Fruit fly (Drosophila melanogaster) whole organism, embryonic: Measurements from ENCODE around the gene Argp.

Experiments
- Atf-2 ChIP-seq: fragments of 200-800 bp; sonication (Bioruptor generic); optimal IDR thresholded peaks from 2 replicates; lab custom pipeline; 2016; ENCODE audit warnings: missing biosample characterization, missing genetic modification characterization
- CG10209 ChIP-seq: fragments of 200-800 bp; sonication (Bioruptor generic); optimal IDR thresholded peaks from 3 replicates; lab custom pipeline; 2017; ENCODE audit warnings: missing biosample characterization, mild to moderate bottlenecking, missing genetic modification characterization, missing genetic modification reagents
- CG10274 ChIP-seq: fragments of 200-800 bp; sonication (Bioruptor generic); optimal IDR thresholded peaks from 3 replicates; lab custom pipeline; 2017; ENCODE audit warnings: missing biosample characterization, mild to moderate bottlenecking, missing genetic modification characterization
- CG10959 ChIP-seq: fragments of 200-800 bp; sonication (Bioruptor generic); IDR thresholded peaks from 2 replicates; pipeline ENCODE4 v1.3.6; 2022; ENCODE audit warnings: missing biosample characterization, missing genetic modification characterization
- CG11695 ChIP-seq: fragments of 200-800 bp; sonication (Bioruptor generic); IDR thresholded peaks from 3 replicates; pipeline ENCODE4 v1.3.6; 2022; ENCODE audit warnings: missing biosample characterization, missing genetic modification characterization
- CG12071 ChIP-seq: fragments of 200-800 bp; sonication (Bioruptor generic); optimal IDR thresholded peaks from 3 replicates; lab custom pipeline; 2018; ENCODE audit warnings: missing biosample characterization, mild to moderate bottlenecking, missing genetic modification characterization
- CG12219 ChIP-seq: fragments of 200-800 bp; sonication (Bioruptor generic); optimal IDR thresholded peaks from 3 replicates; lab custom pipeline; 2018; ENCODE audit warnings: missing biosample characterization, mild to moderate bottlenecking, missing genetic modification characterization
- CG12391 ChIP-seq: fragments of 200-800 bp; sonication (Bioruptor generic); optimal IDR thresholded peaks from 3 replicates; lab custom pipeline; 2018; ENCODE audit warnings: missing biosample characterization, mild to moderate bottlenecking, missing genetic modification characterization, moderate library complexity
- CG14014 ChIP-seq: fragments of 200-800 bp; sonication (Bioruptor generic); IDR thresholded peaks from 2 replicates; pipeline ENCODE4 v1.3.6; 2022; ENCODE audit warnings: missing biosample characterization, missing genetic modification characterization
- CG14441 ChIP-seq: fragments of 200-800 bp; sonication (Bioruptor generic); IDR thresholded peaks from 2 replicates; pipeline ENCODE4 v1.3.6; 2022; ENCODE audit warnings: missing biosample characterization, missing genetic modification characterization
- CG1602 ChIP-seq: fragments of 200-800 bp; sonication (Bioruptor generic); optimal IDR thresholded peaks from 3 replicates; lab custom pipeline; 2016; ENCODE audit warnings: missing biosample characterization, missing genetic modification characterization
- CG1792 ChIP-seq: fragments of 200-800 bp; sonication (Bioruptor generic); optimal IDR thresholded peaks from 2 replicates; lab custom pipeline; 2016; ENCODE audit warnings: missing biosample characterization, missing genetic modification characterization
- CG2116 ChIP-seq: fragments of 200-800 bp; sonication (Bioruptor generic); optimal IDR thresholded peaks from 3 replicates; lab custom pipeline; 2018; ENCODE audit warnings: missing biosample characterization, mild to moderate bottlenecking, missing genetic modification characterization
- CG2199 ChIP-seq: fragments of 200-800 bp; sonication (Bioruptor generic); IDR thresholded peaks from 3 replicates; pipeline ENCODE4 v1.3.6; 2022; ENCODE audit warnings: missing biosample characterization, missing genetic modification characterization
- CG2875 ChIP-seq: fragments of 200-800 bp; sonication (Bioruptor generic); optimal IDR thresholded peaks from 2 replicates; lab custom pipeline; 2017; ENCODE audit warnings: missing biosample characterization, mild to moderate bottlenecking, missing genetic modification characterization, missing genetic modification reagents
- CG32532 ChIP-seq: fragments of 200-800 bp; sonication (Bioruptor generic); IDR thresholded peaks from 2 replicates; pipeline ENCODE4 v1.3.6; 2022; ENCODE audit warnings: missing biosample characterization, missing genetic modification characterization
- CG5180 ChIP-seq: fragments of 200-800 bp; sonication (Bioruptor generic); optimal IDR thresholded peaks from 3 replicates; lab custom pipeline; 2017; ENCODE audit warnings: missing biosample characterization, missing genetic modification characterization, mild to moderate bottlenecking, moderate library complexity, missing genetic modification reagents
- CG7271 ChIP-seq: fragments of 200-800 bp; sonication (Bioruptor generic); optimal IDR thresholded peaks from 2 replicates; lab custom pipeline; 2018; ENCODE audit warnings: missing biosample characterization, mild to moderate bottlenecking, missing genetic modification characterization, moderate library complexity
- Gug ChIP-seq: fragments of 200-800 bp; sonication (Bioruptor generic); IDR thresholded peaks from 4 replicates; pipeline ENCODE4 v1.3.6; 2022; ENCODE audit warnings: missing biosample characterization, missing genetic modification characterization
- HLHmδ ChIP-seq: fragments of 200-800 bp; sonication (Bioruptor generic); optimal IDR thresholded peaks from 2 replicates; lab custom pipeline; 2018; ENCODE audit warnings: missing biosample characterization, mild to moderate bottlenecking, missing genetic modification characterization, moderate library complexity
- Hmr ChIP-seq: fragments of 200-800 bp; sonication (Bioruptor generic); optimal IDR thresholded peaks from 3 replicates; lab custom pipeline; 2017; ENCODE audit warnings: mild to moderate bottlenecking, missing biosample characterization, missing genetic modification reagents, missing genetic modification characterization
- Hr3 ChIP-seq: fragments of 200-800 bp; sonication (Bioruptor generic); optimal IDR thresholded peaks from 3 replicates; lab custom pipeline; 2016; ENCODE audit warnings: missing biosample characterization, missing genetic modification characterization
- Kr ChIP-seq: fragments of 200-800 bp; sonication (Bioruptor generic); optimal IDR thresholded peaks from 2 replicates; lab custom pipeline; 2017; ENCODE audit warnings: missing biosample characterization, mild to moderate bottlenecking, missing genetic modification characterization
- Lim3 ChIP-seq: fragments of 200-800 bp; sonication (Bioruptor generic); IDR thresholded peaks from 2 replicates; pipeline ENCODE4 v1.3.6; 2022; ENCODE audit warnings: missing biosample characterization, missing genetic modification characterization
- NFAT ChIP-seq: fragments of 200-800 bp; sonication (Bioruptor generic); IDR thresholded peaks from 2 replicates; pipeline ENCODE4 v1.3.6; 2022; ENCODE audit warnings: missing biosample characterization, missing genetic modification characterization
- Optix ChIP-seq: fragments of 200-800 bp; sonication (Bioruptor generic); IDR thresholded peaks from 3 replicates; pipeline ENCODE4 v1.3.6; 2022; ENCODE audit warnings: missing biosample characterization, missing genetic modification characterization
- Pdp1 ChIP-seq, 2 experiments: fragments of 200-800 bp; sonication (Bioruptor generic); optimal IDR thresholded peaks; 3 replicates each; lab custom pipeline; 2016; ENCODE audit warnings: missing biosample characterization in 2 of 2, missing genetic modification characterization in 2 of 2, mild to moderate bottlenecking in 1 of 2, moderate library complexity in 1 of 2
- Xrp1 ChIP-seq: fragments of 200-800 bp; sonication (Bioruptor generic); IDR thresholded peaks from 2 replicates; pipeline ENCODE4 v1.3.6; 2022; ENCODE audit warnings: missing biosample characterization, missing genetic modification characterization
- abd-A ChIP-seq: fragments of 200-800 bp; sonication (Bioruptor generic); optimal IDR thresholded peaks from 3 replicates; lab custom pipeline; 2019; ENCODE audit warnings: missing biosample characterization, mild to moderate bottlenecking, missing genetic modification characterization, moderate library complexity
- az2 ChIP-seq: fragments of 200-800 bp; sonication (Bioruptor generic); optimal IDR thresholded peaks from 3 replicates; lab custom pipeline; 2016; ENCODE audit warnings: missing biosample characterization, missing genetic modification characterization
- chinmo ChIP-seq: fragments of 200-800 bp; sonication (Bioruptor generic); IDR thresholded peaks from 4 replicates; pipeline ENCODE4 v1.3.6; 2022; ENCODE audit warnings: missing biosample characterization, missing genetic modification characterization; ENCODE audit not compliant: partially characterized antibody
- cwo ChIP-seq: fragments of 200-800 bp; sonication (Bioruptor generic); optimal IDR thresholded peaks from 3 replicates; lab custom pipeline; 2017; ENCODE audit warnings: missing biosample characterization, missing genetic modification characterization, mild to moderate bottlenecking, moderate library complexity, missing genetic modification reagents
- dm ChIP-seq: fragments of 200-800 bp; sonication (Bioruptor generic); optimal IDR thresholded peaks from 3 replicates; lab custom pipeline; 2016; ENCODE audit warnings: missing biosample characterization, missing genetic modification characterization
- emc ChIP-seq: fragments of 200-800 bp; sonication (Bioruptor generic); optimal IDR thresholded peaks from 2 replicates; lab custom pipeline; 2016; ENCODE audit warnings: missing biosample characterization, missing genetic modification characterization
- fd102C ChIP-seq: fragments of 200-800 bp; sonication (Bioruptor generic); optimal IDR thresholded peaks from 2 replicates; lab custom pipeline; 2018; ENCODE audit warnings: missing biosample characterization, mild to moderate bottlenecking, missing genetic modification characterization, moderate library complexity
- grau ChIP-seq: fragments of 200-800 bp; optimal IDR thresholded peaks from 3 replicates; lab custom pipeline; 2019; ENCODE audit warnings: missing biosample characterization, mild to moderate bottlenecking, missing genetic modification characterization, moderate library complexity
- pan ChIP-seq, 4 experiments: fragments of >200 bp in 3 of 4; fragments of 200-800 bp in 1 of 4; sonication (Bioruptor generic) in 1 of 4; optimal IDR thresholded peaks in 3 of 4; IDR thresholded peaks in 1 of 4; 2 replicates each; pipeline versions ENCODE4 v1.3.6 to Lab custom; 2017 to 2022; ENCODE audit warnings: missing biosample characterization in 2 of 4, missing genetic modification characterization in 2 of 4, mixed read lengths in 1 of 4
- sima ChIP-seq: fragments of 200-800 bp; sonication (Bioruptor generic); optimal IDR thresholded peaks from 2 replicates; lab custom pipeline; 2016; ENCODE audit warnings: missing biosample characterization, missing genetic modification characterization

The Argp gene

DNA sequence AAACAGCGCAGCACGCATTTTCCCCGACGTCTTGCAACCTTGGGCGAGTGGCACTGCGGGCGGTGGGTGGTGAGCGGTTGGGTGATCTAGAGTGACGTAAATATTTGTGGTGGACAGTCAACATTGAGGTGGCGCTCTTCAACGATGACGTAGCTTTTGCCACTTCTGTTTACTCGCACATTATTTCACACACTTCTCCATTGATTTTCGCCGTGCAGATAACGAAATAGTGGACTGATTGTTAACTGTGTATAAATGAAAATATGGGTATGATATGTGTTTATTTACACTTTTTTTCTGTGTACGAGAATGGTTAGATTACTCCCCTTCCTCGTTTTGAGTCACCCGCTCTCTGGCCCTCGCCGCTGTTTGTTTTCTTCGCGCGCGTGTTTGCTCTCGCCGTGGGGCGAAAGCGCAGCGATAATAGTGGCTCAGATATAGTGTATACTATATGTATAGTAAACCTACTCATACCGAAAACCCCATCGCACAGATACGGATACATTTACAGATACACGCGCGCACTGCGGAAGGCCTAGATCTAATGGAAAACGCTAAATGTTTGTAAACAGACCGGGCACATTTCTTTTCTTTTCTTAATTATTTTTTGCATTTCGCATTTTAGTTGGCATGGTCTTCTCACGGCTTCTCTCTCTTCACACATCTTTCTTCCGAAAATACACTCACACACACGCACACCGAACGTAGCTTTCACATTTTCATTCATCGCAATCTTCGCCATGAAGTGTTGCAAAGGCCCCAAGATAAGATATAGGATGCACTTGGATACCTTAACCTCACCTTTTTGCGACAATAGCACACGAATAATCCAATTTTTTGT, 23.1 kb downstream of the Argp start, which contains the start of gene omd (continued):
- TF ChIP-seq emc (GFP tag; lab: Kevin White, UChicago) (no peak), CG11695 (GFP tag; lab: Robert Waterston, UW) (peak; percentile 37; the same call in 1 of the 3 replicates), CG5180 (GFP tag; lab: Kevin White, UChicago) (no peak), dm (GFP tag; lab: Kevin White, UChicago) (no peak), HLHmδ (peak; percentile 30), CG14441 (GFP tag; lab: Robert Waterston, UW) (peak; percentile 59; the same call in 1 of the 2 replicates), CG10959 (GFP tag; lab: Robert Waterston, UW) (peak; percentile 56; the same call in 1 of the 2 replicates), CG14014 (GFP tag; lab: Robert Waterston, UW) (peak; percentile 55; the same call in 1 of the 2 replicates), Hr3 (GFP tag; lab: Kevin White, UChicago) (peak; percentile 25), CG2875 (GFP tag; lab: Kevin White, UChicago) (peak; percentile 63), CG1792 (GFP tag; lab: Kevin White, UChicago) (peak; percentile 52), CG10274 (GFP tag; lab: Kevin White, UChicago) (peak; percentile 55), Optix (GFP tag; lab: Robert Waterston, UW) (peak; percentile 76), CG32532 (GFP tag; lab: Robert Waterston, UW) (peak; percentile 43), Hmr (peak; percentile 83), sima (GFP tag; lab: Kevin White, UChicago) (peak; percentile 3), pan (optimal IDR thresholded peaks at IDR 0.05; lab: Kevin White, UChicago) (no peak), pan (GFP tag; optimal IDR thresholded peaks at IDR 0.05 in 1 of 2, IDR thresholded peaks at IDR 0.05 in 1 of 2) (peak in 1 of 2 experiments; percentile 43), fd102C (GFP tag; lab: Kevin White, UChicago) (peak; percentile 41), NFAT (GFP tag; lab: Robert Waterston, UW) (peak; percentile 37), Lim3 (GFP tag; lab: Robert Waterston, UW) (no peak), CG2116 (GFP tag; lab: Kevin White, UChicago) (peak; percentile 40), CG12219 (GFP tag; lab: Kevin White, UChicago) (peak; percentile 61), Atf-2 (GFP tag; lab: Kevin White, UChicago) (peak; percentile 45), grau (tag; lab: Kevin White, UChicago) (no peak), CG7271 (no peak), Gug (GFP tag; lab: Robert Waterston, UW) (peak; percentile 33; the same call in 2 of the 4 replicates)

DNA sequence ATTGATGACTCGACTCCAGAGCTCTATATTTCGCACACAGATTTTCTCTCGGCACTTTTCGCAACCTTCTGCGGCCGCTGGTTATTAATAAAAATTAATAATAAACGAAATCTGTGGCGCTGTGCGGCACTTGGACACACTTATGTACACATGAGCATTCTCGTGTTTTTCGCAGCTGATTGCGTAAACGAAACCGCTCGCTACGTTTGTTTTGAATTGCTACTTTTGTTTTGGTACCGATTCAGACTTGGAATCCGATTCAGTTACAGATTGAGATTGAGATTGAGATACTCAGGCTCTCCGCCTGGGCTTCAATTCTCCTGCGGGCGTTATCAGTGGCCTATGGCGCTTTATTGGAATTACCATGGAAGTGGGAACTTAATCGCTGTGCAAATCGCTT, 23.8 kb downstream of the Argp start:
- no peak for TF ChIP-seq az2 (GFP tag; lab: Kevin White, UChicago)
- no peak for TF ChIP-seq CG11695 (GFP tag; lab: Robert Waterston, UW)
- 0 out of 3 replicates have a peak, but pooled peaks have one; percentile 14 for TF ChIP-seq CG2199
- TF ChIP-seq Pdp1 (GFP tag; optimal IDR thresholded peaks at IDR 0.05; lab: Kevin White, UChicago), result peak in 1 of 2 experiments; percentile 97
- peak; percentile 43 for TF ChIP-seq cwo (GFP tag; lab: Kevin White, UChicago)
- TF ChIP-seq CG12071 (GFP tag; lab: Kevin White, UChicago), result no peak
- TF ChIP-seq CG10209 (GFP tag; lab: Kevin White, UChicago), result no peak
- no peak for TF ChIP-seq abd-A
- TF ChIP-seq Xrp1, result no peak
- TF ChIP-seq CG12391 (tag; lab: Kevin White, UChicago), result no peak
- 0 out of 4 replicates have a peak, but pooled peaks have one; percentile 35 for TF ChIP-seq chinmo (GFP tag; lab: Robert Waterston, UW)
- TF ChIP-seq CG1602 (GFP tag; lab: Kevin White, UChicago), result no peak
- TF ChIP-seq Kr, result no peak
